Fruit fly (Drosophila melanogaster) whole organism, wandering third instar larva: ENCODE data around the gene CG8001.

Experiments
- CG9705 ChIP-seq: fragments of 200-800 bp; sonication (Bioruptor generic); optimal IDR thresholded peaks from 2 replicates; lab custom pipeline; 2018; ENCODE audit warnings: missing biosample characterization, mild to moderate bottlenecking, missing genetic modification characterization
- CrebA ChIP-seq: fragments of 200-800 bp; sonication (Bioruptor generic); optimal IDR thresholded peaks from 2 replicates; lab custom pipeline; 2016; ENCODE audit warnings: missing biosample characterization, mild to moderate bottlenecking, missing genetic modification characterization, borderline replicate concordance
- Dfd ChIP-seq: fragments of >200 bp; optimal IDR thresholded peaks from 2 replicates; lab custom pipeline; 2017; ENCODE audit warnings: missing biosample characterization, missing genetic modification characterization
- Dif ChIP-seq: fragments of 200-275, 200-300 bp; sonication (Bioruptor generic); optimal IDR thresholded peaks from 2 replicates; lab custom pipeline; 2018; ENCODE audit warnings: missing biosample characterization, missing genetic modification characterization; ENCODE audit not compliant: partially characterized antibody
- GATAd ChIP-seq: sonication (Bioruptor generic); optimal IDR thresholded peaks from 2 replicates; lab custom pipeline; 2016; ENCODE audit warnings: missing biosample characterization, missing genetic modification characterization
- HLH106 ChIP-seq: fragments of 200-800 bp; optimal IDR thresholded peaks from 3 replicates; lab custom pipeline; 2019; ENCODE audit warnings: missing biosample characterization, mild to moderate bottlenecking, missing genetic modification characterization, moderate library complexity
- Hr78 ChIP-seq: fragments of >200 bp; optimal IDR thresholded peaks from 2 replicates; lab custom pipeline; 2017; ENCODE audit warnings: missing biosample characterization, missing genetic modification characterization
- Hr83 ChIP-seq: fragments of 200-300 bp; sonication (Bioruptor generic); optimal IDR thresholded peaks from 2 replicates; lab custom pipeline; 2016; ENCODE audit warnings: missing biosample characterization, mild to moderate bottlenecking, missing genetic modification characterization, moderate library complexity; ENCODE audit not compliant: poor library complexity, severe bottlenecking
- Mio ChIP-seq: sonication (Bioruptor generic); optimal IDR thresholded peaks from 2 replicates; lab custom pipeline; 2016; ENCODE audit warnings: missing biosample characterization, missing genetic modification characterization
- Myc ChIP-seq: fragments of >200 bp; optimal IDR thresholded peaks from 2 replicates; lab custom pipeline; 2017
- N ChIP-seq: fragments of >200 bp; optimal IDR thresholded peaks from 2 replicates; lab custom pipeline; 2018; ENCODE audit warnings: missing biosample characterization, missing external identifiers, missing genetic modification characterization
- OdsH ChIP-seq: fragments of 200-800 bp; sonication (Bioruptor generic); optimal IDR thresholded peaks from 2 replicates; lab custom pipeline; 2016; ENCODE audit warnings: missing biosample characterization, mild to moderate bottlenecking, missing genetic modification characterization
- Rel ChIP-seq, 2 experiments: fragments of 200-800 bp; sonication (Bioruptor generic) in 1 of 2; optimal IDR thresholded peaks; 2 replicates in 1 of 2; 3 replicates in 1 of 2; lab custom pipeline; 2016 to 2019; ENCODE audit warnings: mild to moderate bottlenecking in 2 of 2, missing biosample characterization in 2 of 2, missing genetic modification characterization in 2 of 2, moderate library complexity in 1 of 2
- Sp1 ChIP-seq: fragments of 200-800 bp; sonication (Bioruptor generic); optimal IDR thresholded peaks from 3 replicates; lab custom pipeline; 2019; ENCODE audit warnings: missing biosample characterization, mild to moderate bottlenecking, missing genetic modification characterization, moderate library complexity
- Vsx2 ChIP-seq: fragments of 200-300, 225-300 bp; sonication (Bioruptor generic); optimal IDR thresholded peaks from 2 replicates; lab custom pipeline; 2018; ENCODE audit warnings: missing biosample characterization, missing genetic modification characterization; ENCODE audit not compliant: partially characterized antibody
- br ChIP-seq: fragments of 200-800 bp; sonication (Bioruptor generic); optimal IDR thresholded peaks from 2 replicates; lab custom pipeline; 2016; ENCODE audit warnings: missing biosample characterization, missing genetic modification characterization
- dmrt93B ChIP-seq: fragments of 200-800 bp; sonication (Bioruptor generic); optimal IDR thresholded peaks from 2 replicates; lab custom pipeline; 2018; ENCODE audit warnings: missing biosample characterization, mild to moderate bottlenecking, missing genetic modification characterization
- dsf ChIP-seq: sonication (Bioruptor generic); optimal IDR thresholded peaks from 2 replicates; lab custom pipeline; 2016; ENCODE audit warnings: missing biosample characterization, missing genetic modification characterization, borderline replicate concordance
- ey ChIP-seq: fragments of 200-800 bp; sonication (Bioruptor generic); optimal IDR thresholded peaks from 2 replicates; lab custom pipeline; 2016; ENCODE audit warnings: missing biosample characterization, missing genetic modification characterization
- foxo ChIP-seq, 2 experiments: fragments of 200-800 bp; sonication (Bioruptor generic); optimal IDR thresholded peaks; 2 replicates in 1 of 2; 3 replicates in 1 of 2; lab custom pipeline; 2016 to 2017; ENCODE audit warnings: missing biosample characterization in 2 of 2, missing genetic modification characterization in 2 of 2
- fru ChIP-seq: fragments of 200-800 bp; sonication (Bioruptor generic); optimal IDR thresholded peaks from 3 replicates; lab custom pipeline; 2016; ENCODE audit warnings: missing biosample characterization, mild to moderate bottlenecking, missing genetic modification characterization
- h ChIP-seq: fragments of 200-800 bp; sonication (Bioruptor generic); optimal IDR thresholded peaks from 3 replicates; lab custom pipeline; 2016; ENCODE audit warnings: missing biosample characterization, mild to moderate bottlenecking, missing genetic modification characterization
- lola ChIP-seq: fragments of >200 bp; optimal IDR thresholded peaks from 2 replicates; lab custom pipeline; 2017; ENCODE audit warnings: missing biosample characterization, missing genetic modification characterization
- rgr ChIP-seq: fragments of 200-800 bp; sonication (Bioruptor generic); optimal IDR thresholded peaks from 3 replicates; lab custom pipeline; 2016; ENCODE audit warnings: missing biosample characterization, mild to moderate bottlenecking, missing genetic modification characterization
- sage ChIP-seq: fragments of 200-800 bp; sonication (Bioruptor generic); optimal IDR thresholded peaks from 2 replicates; lab custom pipeline; 2016; ENCODE audit warnings: missing biosample characterization, mild to moderate bottlenecking, missing genetic modification characterization
- sv ChIP-seq: fragments of 200-800 bp; sonication (Bioruptor generic); optimal IDR thresholded peaks from 3 replicates; lab custom pipeline; 2016; ENCODE audit warnings: missing biosample characterization, missing genetic modification characterization
- tai ChIP-seq: sonication (Bioruptor generic); optimal IDR thresholded peaks from 2 replicates; lab custom pipeline; 2016; ENCODE audit warnings: missing biosample characterization, missing genetic modification characterization
- woc ChIP-seq: sonication (Bioruptor generic); optimal IDR thresholded peaks from 2 replicates; lab custom pipeline; 2016; ENCODE audit warnings: missing biosample characterization, mild to moderate bottlenecking, missing genetic modification characterization

The CG8001 gene

DNA sequence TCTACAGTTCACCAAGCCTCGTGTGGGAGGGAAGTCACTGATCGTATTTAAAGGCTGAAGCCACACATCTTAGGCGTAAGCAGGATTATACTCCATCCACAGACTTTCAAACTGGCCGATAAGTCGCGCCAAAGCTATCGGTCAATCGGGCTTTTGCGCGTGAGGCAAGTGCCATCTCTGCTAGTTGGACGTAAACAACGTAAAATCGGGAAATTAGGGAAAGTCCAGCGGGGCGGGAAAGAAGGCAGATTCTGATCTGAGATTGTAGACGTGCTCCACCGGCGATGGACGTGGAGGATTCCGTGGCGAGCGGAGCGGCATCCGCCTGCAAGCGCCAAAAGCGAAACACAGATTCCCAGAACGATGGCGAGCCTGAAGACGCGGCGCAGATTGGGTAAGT, at the start of gene CG8001:
TSS of gene CG8001 (plus strand) at position 17 of the 400 bp plus-strand sequence.
- TF ChIP-seq Rel (GFP tag; optimal IDR thresholded peaks at IDR 0.05; lab: Kevin White, UChicago) (no peak), Rel (tag; optimal IDR thresholded peaks at IDR 0.05; lab: Kevin White, UChicago) (peak; percentile 86), Myc (lab: Kevin White, UChicago) (no peak)

DNA sequence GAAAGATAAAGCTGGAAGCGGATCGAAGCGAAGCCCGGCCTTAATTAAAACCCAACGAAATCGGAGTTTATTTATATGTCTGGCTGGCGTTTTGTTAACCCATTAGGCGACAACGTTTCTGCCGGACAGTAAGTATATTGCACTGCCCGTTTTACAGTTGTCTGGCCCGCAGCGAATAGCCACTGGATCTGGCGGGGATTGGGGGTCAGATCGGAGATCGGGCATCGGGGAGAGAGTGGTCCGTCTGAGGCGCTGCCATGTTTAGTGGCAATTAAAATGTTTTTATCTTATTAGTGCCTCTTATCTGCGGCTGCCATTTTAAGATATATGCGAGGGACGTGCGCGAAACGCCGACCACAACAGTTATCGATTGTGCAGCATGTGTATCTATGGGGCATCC, 46.8 kb upstream of the CG8001 start:
- TF ChIP-seq fru (GFP tag; lab: Kevin White, UChicago) (no peak), h (GFP tag; lab: Kevin White, UChicago) (no peak), dsf (no peak)

DNA sequence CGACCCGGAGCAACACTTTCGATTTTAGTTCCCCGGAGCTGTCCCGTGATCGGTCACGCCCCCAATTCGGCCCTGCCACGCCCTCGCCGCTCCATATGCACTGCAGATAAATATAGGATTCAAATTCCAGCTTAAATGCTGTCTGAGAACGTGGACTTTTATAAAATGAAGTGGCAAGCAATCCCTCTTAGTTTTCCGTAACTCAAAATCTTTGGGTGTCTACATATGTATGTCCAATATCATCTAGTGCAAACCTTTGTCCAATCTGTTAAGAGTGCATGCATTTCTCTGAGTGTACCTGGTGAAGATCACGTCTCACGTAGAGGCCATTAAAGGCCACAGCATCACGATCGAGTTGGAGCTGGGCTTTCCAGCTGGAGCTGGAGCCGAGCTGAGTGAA, 45.4 kb upstream of the CG8001 start:
- TF ChIP-seq foxo (GFP tag; optimal IDR thresholded peaks at IDR 0.05; lab: Kevin White, UChicago) (peak in 1 of 2 experiments; percentile 25), GATAd (GFP tag; lab: Kevin White, UChicago) (no peak), HLH106 (tag; lab: Kevin White, UChicago) (peak; percentile 29), br (GFP tag; lab: Kevin White, UChicago) (peak; percentile 22), fru (GFP tag; lab: Kevin White, UChicago) (peak; percentile 50), Mio (GFP tag; lab: Kevin White, UChicago) (no peak), woc (GFP tag; lab: Kevin White, UChicago) (peak; percentile 13), Sp1 (GFP tag; lab: Kevin White, UChicago) (peak; percentile 2), OdsH (GFP tag; lab: Kevin White, UChicago) (peak; percentile 10), lola (no peak), tai (GFP tag; lab: Kevin White, UChicago) (no peak), CG9705 (GFP tag; lab: Kevin White, UChicago) (no peak), Myc (lab: Kevin White, UChicago) (no peak), h (GFP tag; lab: Kevin White, UChicago) (peak; percentile 52), Hr78 (no peak), rgr (GFP tag; lab: Kevin White, UChicago) (peak; percentile 24), ey (GFP tag; lab: Kevin White, UChicago) (peak; percentile 45)

DNA sequence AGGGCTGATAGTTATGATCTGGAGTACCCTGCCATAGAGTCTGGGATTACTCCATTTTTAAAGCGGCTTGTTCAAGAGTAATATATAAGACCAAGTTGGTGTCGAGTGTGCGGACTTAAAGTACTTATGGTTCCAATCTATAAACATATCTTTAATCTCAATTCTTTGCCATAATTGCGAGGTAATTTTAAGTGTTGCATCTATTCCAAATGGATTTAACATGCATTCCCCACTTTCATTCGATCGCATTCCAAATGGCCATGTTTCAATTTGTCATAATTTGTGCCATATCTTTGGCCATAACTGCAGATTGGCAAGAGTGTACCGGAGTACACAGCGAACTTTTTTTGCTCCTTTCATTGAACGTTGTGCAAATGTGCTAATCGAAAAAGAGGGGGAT, 44.7 kb upstream of the CG8001 start:
- TF ChIP-seq Vsx2 (GFP tag; lab: Kevin White, UChicago): no peak
- TF ChIP-seq CG9705 (GFP tag; lab: Kevin White, UChicago): no peak
- TF ChIP-seq, all 38 proteins: peak for 0

DNA sequence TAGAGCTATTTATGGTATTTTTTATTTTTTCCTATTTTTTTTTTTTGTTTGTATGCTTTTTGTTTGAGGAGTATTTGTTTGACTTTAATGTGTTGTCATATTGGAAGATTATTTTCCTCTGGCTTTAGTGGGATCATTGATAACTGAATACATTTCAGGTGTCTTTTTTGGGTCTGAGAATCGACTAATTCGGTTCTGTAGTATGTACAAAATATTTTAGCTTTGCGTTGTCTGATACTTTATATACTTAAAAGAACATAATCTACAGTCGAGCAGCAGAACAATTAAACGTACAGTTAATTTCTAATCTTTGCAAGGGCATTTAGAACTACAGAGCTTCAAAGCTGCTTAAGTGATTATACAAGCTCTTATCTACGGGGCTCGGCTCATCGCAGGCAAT, 32.9 kb upstream of the CG8001 start, which contains the start of gene CG18171:
TSS of gene CG18171 (minus strand) at position 101 of the 400 bp plus-strand sequence.
- TF ChIP-seq sv (GFP tag; lab: Kevin White, UChicago) (no peak), Hr83 (GFP tag; lab: Kevin White, UChicago) (no peak), Dfd (GFP tag; lab: Kevin White, UChicago) (no peak), dmrt93B (GFP tag; lab: Kevin White, UChicago) (no peak), ey (GFP tag; lab: Kevin White, UChicago) (no peak), br (GFP tag; lab: Kevin White, UChicago) (no peak), Mio (GFP tag; lab: Kevin White, UChicago) (no peak), dsf (no peak), h (GFP tag; lab: Kevin White, UChicago) (no peak), Dif (GFP tag; lab: Kevin White, UChicago) (no peak), sage (GFP tag; lab: Kevin White, UChicago) (no peak), GATAd (GFP tag; lab: Kevin White, UChicago) (no peak), Rel (GFP tag; optimal IDR thresholded peaks at IDR 0.05; lab: Kevin White, UChicago) (no peak), Rel (tag; optimal IDR thresholded peaks at IDR 0.05; lab: Kevin White, UChicago) (no peak), CrebA (GFP tag; lab: Kevin White, UChicago) (no peak), N (GFP tag; lab: Kevin White, UChicago) (no peak), Sp1 (GFP tag; lab: Kevin White, UChicago) (no peak), HLH106 (tag; lab: Kevin White, UChicago) (no peak), OdsH (GFP tag; lab: Kevin White, UChicago) (no peak)

DNA sequence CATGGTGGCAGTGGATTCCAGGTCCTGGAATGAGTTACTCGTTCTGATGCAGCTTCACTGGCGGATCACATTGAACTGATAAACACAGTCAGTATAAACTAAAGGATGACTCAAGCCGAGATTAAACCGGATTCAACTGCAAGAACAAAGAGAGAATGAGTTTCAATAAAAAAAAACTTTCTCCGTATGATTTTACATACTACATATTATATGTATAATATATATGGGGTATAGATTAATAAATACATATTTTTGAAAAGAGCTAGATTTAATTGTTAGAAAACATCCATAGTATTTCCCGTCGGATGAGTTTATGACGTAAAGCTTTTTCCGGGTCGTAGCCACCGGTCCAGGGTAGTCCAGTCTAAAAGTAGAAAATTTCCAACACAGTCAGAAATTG, 31.9 kb upstream of the CG8001 start, which contains the start of gene CG12035:
TSS of gene CG12035 (plus strand) at position 301 of the 400 bp plus-strand sequence.
- TF ChIP-seq sage (GFP tag; lab: Kevin White, UChicago) (no peak), Dif (GFP tag; lab: Kevin White, UChicago) (no peak)
